Worm (Caenorhabditis elegans): ENCODE data around the gene T04C4.3.

The T04C4.3 gene

ce11 chrIV:2217260-2217659, 604 bp upstream of the T04C4.3 start:
- peak; percentile 53 for TF ChIP-seq pha-4 (tag; optimal IDR thresholded peaks at IDR 0.05)
- TF ChIP-seq mls-2 (tag; optimal IDR thresholded peaks at IDR 0.05), result peak; percentile 1
- TF ChIP-seq M03D4.4 (tag; optimal IDR thresholded peaks at IDR 0.05), result peak; percentile 12
- no peak for TF ChIP-seq ceh-43 (GFP tag; optimal IDR thresholded peaks at IDR 0.05)
- TF ChIP-seq hlh-1 (tag; optimal IDR thresholded peaks at IDR 0.05), result no peak

DNA sequence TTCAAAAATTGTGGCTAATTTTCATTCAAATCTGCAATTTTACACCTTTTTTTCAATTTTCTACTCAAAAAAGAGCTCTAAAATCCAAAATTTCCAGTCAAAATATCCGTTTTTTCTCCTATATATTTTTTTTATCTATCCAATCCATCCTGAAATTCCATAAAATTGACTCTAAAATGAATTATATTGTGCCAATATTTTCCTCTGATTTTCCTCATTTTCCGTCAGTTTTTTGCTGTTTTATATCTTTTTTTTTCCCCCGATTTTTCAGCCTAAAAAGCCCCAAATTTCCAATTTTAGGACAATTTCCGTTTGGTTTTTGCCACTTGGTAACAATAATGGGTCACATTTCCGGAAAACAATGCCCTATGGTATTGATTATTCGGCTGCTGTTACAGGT, 17.9 kb downstream of the T04C4.3 start, which contains the start of gene Y71G10AR.4:
Gene Y71G10AR.4, plus strand, starts transcription at position 301 of the 400 bp plus-strand sequence.
- TF ChIP-seq nhr-237 (tag; optimal IDR thresholded peaks at IDR 0.05) (no peak), unc-39 (tag; optimal IDR thresholded peaks at IDR 0.05) (no peak), lin-32 (GFP tag; optimal IDR thresholded peaks at IDR 0.05) (no peak), drap-1 (GFP tag; optimal IDR thresholded peaks at IDR 0.05) (no peak), unc-120 (tag; optimal IDR thresholded peaks at IDR 0.05; ENCODE audit: poor library complexity, severe bottlenecking) (no peak), ces-1 (GFP tag; optimal IDR thresholded peaks at IDR 0.05) (no peak), cnd-1 (tag; optimal IDR thresholded peaks at IDR 0.05) (no peak), blmp-1 (tag; optimal IDR thresholded peaks at IDR 0.05) (no peak), sem-2 (GFP tag; optimal IDR thresholded peaks at IDR 0.05) (no peak), sptf-1 (tag; optimal IDR thresholded peaks at IDR 0.05) (no peak), nhr-12 (tag; optimal IDR thresholded peaks at IDR 0.05) (no peak)

DNA sequence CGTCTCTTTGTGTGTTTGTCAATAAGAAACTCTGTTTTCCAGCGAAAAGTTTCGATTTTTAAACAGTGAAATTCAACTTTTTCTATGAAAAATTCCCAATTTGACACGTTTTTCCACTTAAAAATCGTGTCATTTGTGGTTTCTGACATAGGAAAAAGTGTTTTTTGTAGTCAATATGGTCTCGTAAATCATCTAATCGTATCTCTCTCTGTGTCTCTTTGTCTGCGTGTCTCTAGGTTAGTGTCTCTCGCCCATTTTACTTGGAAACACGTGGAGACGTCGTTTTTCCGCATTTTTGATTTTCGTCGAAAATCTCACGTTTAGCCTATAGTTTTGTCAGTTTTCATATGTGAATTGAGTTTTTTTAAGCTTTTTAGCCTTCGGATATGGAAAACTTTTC, 21.1 kb downstream of the T04C4.3 start:
- TF ChIP-seq hlh-1 (tag; optimal IDR thresholded peaks at IDR 0.05) (no peak), ceh-39 (tag; optimal IDR thresholded peaks at IDR 0.05) (no peak)

ce11 chrIV:2193558-2193957, 23.1 kb downstream of the T04C4.3 start:
- no peak for TF ChIP-seq ceh-83 (GFP tag; optimal IDR thresholded peaks at IDR 0.05)
- TF ChIP-seq zip-8 (tag; optimal IDR thresholded peaks at IDR 0.05), result peak; percentile 48

DNA sequence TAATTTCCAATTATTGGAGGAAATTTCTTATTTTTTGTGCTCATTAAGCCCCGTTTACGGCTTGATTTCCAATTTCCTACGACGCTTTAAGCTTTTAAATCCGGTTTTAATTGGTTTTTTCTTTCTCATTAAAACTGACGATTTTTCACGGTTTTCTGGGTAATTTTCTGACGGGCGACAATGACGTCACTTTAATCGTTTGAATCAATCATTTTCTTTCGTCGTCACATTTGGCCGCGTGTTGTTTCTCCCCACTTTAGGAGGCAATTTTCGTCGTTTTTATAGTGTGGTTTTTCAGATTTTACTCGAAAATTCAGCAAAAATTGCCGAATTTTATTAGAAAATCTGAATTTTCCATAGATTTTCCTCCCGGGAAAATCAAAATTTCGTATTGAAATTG, 23.6 kb downstream of the T04C4.3 start:
- TF ChIP-seq ceh-43 (GFP tag; optimal IDR thresholded peaks at IDR 0.05) (peak; percentile 37), ztf-11 (tag; optimal IDR thresholded peaks at IDR 0.05) (no peak)

ce11 chrIV:2177545-2177944, 39.1 kb downstream of the T04C4.3 start, which contains the start of gene hrpu-2:
Gene hrpu-2 (plus strand): TSS chrIV:2177896.
- no peak for TF ChIP-seq unc-120 (tag; optimal IDR thresholded peaks at IDR 0.05; ENCODE audit: poor library complexity, severe bottlenecking)
- no peak for TF ChIP-seq ceh-43 (GFP tag; optimal IDR thresholded peaks at IDR 0.05)
- TF ChIP-seq ces-1 (GFP tag; optimal IDR thresholded peaks at IDR 0.05), result peak; percentile 77
- peak; percentile 71 for TF ChIP-seq lin-13 (tag; optimal IDR thresholded peaks at IDR 0.05)
- TF ChIP-seq nhr-237 (tag; optimal IDR thresholded peaks at IDR 0.05), result peak; percentile 62
- TF ChIP-seq mls-2 (tag; optimal IDR thresholded peaks at IDR 0.05), result no peak
- peak; percentile 73 for TF ChIP-seq lsy-2 (tag; optimal IDR thresholded peaks at IDR 0.05)
- peak; percentile 80 for TF ChIP-seq mep-1 (tag; optimal IDR thresholded peaks at IDR 0.05)
- no peak for TF ChIP-seq sem-2 (GFP tag; optimal IDR thresholded peaks at IDR 0.05)
- TF ChIP-seq hlh-1 (tag; optimal IDR thresholded peaks at IDR 0.05), result peak; percentile 26
- no peak for TF ChIP-seq unc-62 (GFP tag; optimal IDR thresholded peaks at IDR 0.05)
- peak; percentile 55 for TF ChIP-seq pha-4 (tag; optimal IDR thresholded peaks at IDR 0.05)
- TF ChIP-seq nhr-12 (tag; optimal IDR thresholded peaks at IDR 0.05), result no peak
- TF ChIP-seq elt-3 (tag; optimal IDR thresholded peaks at IDR 0.05), result no peak
- no peak for TF ChIP-seq blmp-1 (tag; optimal IDR thresholded peaks at IDR 0.05)
- TF ChIP-seq lin-32 (GFP tag; optimal IDR thresholded peaks at IDR 0.05), result no peak
- peak; percentile 32 for TF ChIP-seq ceh-39 (tag; optimal IDR thresholded peaks at IDR 0.05)

DNA sequence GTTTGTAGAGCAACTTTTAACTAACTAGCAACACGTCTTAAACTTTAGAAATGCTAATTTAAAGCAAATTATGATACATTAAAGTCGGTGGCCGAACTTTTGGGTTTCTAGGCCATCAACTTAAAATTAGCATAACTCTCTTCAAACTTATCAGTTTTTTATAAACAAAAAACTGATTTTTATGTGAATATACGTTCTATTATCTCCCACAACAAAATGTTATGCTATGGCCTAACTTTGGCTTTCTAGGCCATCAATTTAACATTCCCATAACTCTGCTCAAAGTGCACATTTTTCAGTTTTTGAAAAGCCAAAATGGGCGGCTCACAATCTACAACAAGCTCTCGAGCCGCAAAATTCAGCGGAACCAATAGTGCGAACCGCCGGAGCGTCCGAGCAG, 41.4 kb downstream of the T04C4.3 start, which contains the start of gene C54E4.1:
Gene C54E4.1, plus strand, starts transcription at position 301 of the 400 bp plus-strand sequence.
- TF ChIP-seq sptf-1 (tag; optimal IDR thresholded peaks at IDR 0.05) (no peak), ceh-39 (tag; optimal IDR thresholded peaks at IDR 0.05) (no peak), nhr-237 (tag; optimal IDR thresholded peaks at IDR 0.05) (no peak), ces-1 (GFP tag; optimal IDR thresholded peaks at IDR 0.05) (no peak), mab-5 (tag; optimal IDR thresholded peaks at IDR 0.05) (no peak), flh-1 (GFP tag; optimal IDR thresholded peaks at IDR 0.05) (no peak), elt-1 (tag; optimal IDR thresholded peaks at IDR 0.05; ENCODE audit: borderline replicate concordance, insufficient read depth) (no peak), nhr-76 (tag; optimal IDR thresholded peaks at IDR 0.05) (no peak), ztf-11 (tag; optimal IDR thresholded peaks at IDR 0.05) (no peak), sem-2 (GFP tag; optimal IDR thresholded peaks at IDR 0.05) (no peak), elt-3 (tag; optimal IDR thresholded peaks at IDR 0.05) (no peak), bed-3 (GFP tag; optimal IDR thresholded peaks at IDR 0.05) (no peak), lsy-2 (tag; optimal IDR thresholded peaks at IDR 0.05) (no peak), drap-1 (GFP tag; optimal IDR thresholded peaks at IDR 0.05) (no peak), ceh-43 (GFP tag; optimal IDR thresholded peaks at IDR 0.05) (no peak), snpc-4 (tag; optimal IDR thresholded peaks at IDR 0.05) (no peak)

Measured in whole organism, mixed stage, embryonic.